Fruit fly (Drosophila melanogaster) whole organism, prepupa: Measurements from ENCODE around the gene PIG-F.

Experiments
- Blimp-1 ChIP-seq: fragments of 200-800 bp; sonication (Bioruptor generic); optimal IDR thresholded peaks from 3 replicates; lab custom pipeline; 2017; ENCODE audit warnings: missing biosample characterization, missing genetic modification characterization, mild to moderate bottlenecking, moderate library complexity, missing genetic modification reagents
- CG10669 ChIP-seq: fragments of 200-800 bp; sonication (Bioruptor generic); optimal IDR thresholded peaks from 3 replicates; lab custom pipeline; 2018; ENCODE audit warnings: missing biosample characterization, mild to moderate bottlenecking, missing genetic modification characterization, moderate library complexity
- CG11294 ChIP-seq: fragments of 200-800 bp; sonication (Bioruptor generic); IDR thresholded peaks from 2 replicates; pipeline ENCODE4 v1.3.6; 2022; ENCODE audit warnings: missing biosample characterization, missing genetic modification characterization
- CG11762 ChIP-seq: fragments of 200-800 bp; sonication (Bioruptor generic); optimal IDR thresholded peaks from 3 replicates; lab custom pipeline; 2016; ENCODE audit warnings: missing biosample characterization, missing genetic modification characterization; ENCODE audit not compliant: insufficient read depth
- CG11902 ChIP-seq: fragments of 200-800 bp; sonication (Bioruptor generic); optimal IDR thresholded peaks from 3 replicates; lab custom pipeline; 2016; ENCODE audit warnings: missing biosample characterization, missing genetic modification characterization
- CG15336 ChIP-seq: fragments of 200-800 bp; sonication (Bioruptor generic); IDR thresholded peaks from 2 replicates; pipeline ENCODE4 v1.3.6; 2022; ENCODE audit warnings: missing biosample characterization, missing genetic modification characterization
- CG1621 ChIP-seq: fragments of 200-800 bp; sonication (Bioruptor generic); optimal IDR thresholded peaks from 3 replicates; lab custom pipeline; 2018; ENCODE audit warnings: missing biosample characterization, mild to moderate bottlenecking, missing genetic modification characterization
- CG34406 ChIP-seq: fragments of 200-800 bp; sonication (Bioruptor generic); optimal IDR thresholded peaks from 3 replicates; lab custom pipeline; 2016; ENCODE audit warnings: missing biosample characterization, missing genetic modification characterization
- CG3919 ChIP-seq: fragments of 200-800 bp; sonication (Bioruptor generic); optimal IDR thresholded peaks from 3 replicates; lab custom pipeline; 2016; ENCODE audit warnings: missing biosample characterization, missing genetic modification characterization
- CG6163 ChIP-seq: fragments of 200-800 bp; sonication (Bioruptor generic); IDR thresholded peaks from 3 replicates; pipeline ENCODE4 v1.3.6; 2022; ENCODE audit warnings: missing biosample characterization, missing genetic modification characterization
- CG6792 ChIP-seq: fragments of 200-800 bp; sonication (Bioruptor generic); optimal IDR thresholded peaks from 3 replicates; lab custom pipeline; 2016; ENCODE audit warnings: missing biosample characterization, missing genetic modification characterization
- CG6808 ChIP-seq: fragments of 200-800 bp; sonication (Bioruptor generic); optimal IDR thresholded peaks from 3 replicates; lab custom pipeline; 2017; ENCODE audit warnings: missing biosample characterization, missing genetic modification characterization, mild to moderate bottlenecking, moderate library complexity, missing genetic modification reagents
- CG6854 ChIP-seq: fragments of 200-800 bp; sonication (Bioruptor generic); optimal IDR thresholded peaks from 2 replicates; lab custom pipeline; 2017; ENCODE audit warnings: missing biosample characterization, mild to moderate bottlenecking, missing genetic modification characterization
- CG8119 ChIP-seq: fragments of 200-800 bp; sonication (Bioruptor generic); IDR thresholded peaks from 3 replicates; pipeline ENCODE4 v1.3.6; 2022; ENCODE audit warnings: missing biosample characterization, missing genetic modification characterization
- CG8632 ChIP-seq: fragments of 200-800 bp; sonication (Bioruptor generic); optimal IDR thresholded peaks from 3 replicates; lab custom pipeline; 2016; ENCODE audit warnings: missing biosample characterization, missing genetic modification characterization
- Eip75B ChIP-seq: fragments of 200-800 bp; sonication (Bioruptor generic); optimal IDR thresholded peaks from 3 replicates; lab custom pipeline; 2016; ENCODE audit warnings: missing biosample characterization, missing genetic modification characterization
- Eip78C ChIP-seq: fragments of 200-800 bp; sonication (Bioruptor generic); peaks from one replicate; lab custom pipeline; 2016; ENCODE audit warnings: missing biosample characterization, missing genetic modification characterization
- Eip93F ChIP-seq: fragments of 200-800 bp; sonication (Bioruptor generic); optimal IDR thresholded peaks from 2 replicates; lab custom pipeline; 2016; ENCODE audit warnings: missing biosample characterization, mild to moderate bottlenecking, missing genetic modification characterization
- Ets21C ChIP-seq: fragments of 200-800 bp; sonication (Bioruptor generic); optimal IDR thresholded peaks from 3 replicates; lab custom pipeline; 2016; ENCODE audit warnings: missing biosample characterization, missing genetic modification characterization
- Ets96B ChIP-seq: fragments of 200-800 bp; optimal IDR thresholded peaks from 2 replicates; lab custom pipeline; 2019; ENCODE audit warnings: missing biosample characterization, mild to moderate bottlenecking, missing genetic modification characterization, moderate library complexity
- Gug ChIP-seq: fragments of 200-800 bp; sonication (Bioruptor generic); IDR thresholded peaks from 2 replicates; pipeline ENCODE4 v1.3.6; 2022; ENCODE audit warnings: missing biosample characterization, missing genetic modification characterization
- Hr38 ChIP-seq: sonication (Bioruptor generic); optimal IDR thresholded peaks from 2 replicates; lab custom pipeline; 2016; ENCODE audit warnings: missing biosample characterization, missing genetic modification characterization
- Hr4 ChIP-seq: fragments of 200-800 bp; sonication (Bioruptor generic); optimal IDR thresholded peaks from 3 replicates; lab custom pipeline; 2016; ENCODE audit warnings: missing biosample characterization, missing genetic modification characterization
- Met ChIP-seq: fragments of 200-800 bp; sonication (Bioruptor generic); optimal IDR thresholded peaks from 3 replicates; lab custom pipeline; 2016; ENCODE audit warnings: missing biosample characterization, missing genetic modification characterization
- OdsH ChIP-seq: fragments of 200-800 bp; sonication (Bioruptor generic); optimal IDR thresholded peaks from 3 replicates; lab custom pipeline; 2016; ENCODE audit warnings: missing biosample characterization, missing genetic modification characterization
- Smox ChIP-seq: fragments of 200-800 bp; sonication (Bioruptor generic); optimal IDR thresholded peaks from 3 replicates; lab custom pipeline; 2016; ENCODE audit warnings: missing biosample characterization, missing genetic modification characterization
- Sox14 ChIP-seq: fragments of 200-800 bp; sonication (Bioruptor generic); optimal IDR thresholded peaks from 3 replicates; lab custom pipeline; 2016; ENCODE audit warnings: missing biosample characterization, missing genetic modification characterization
- achi ChIP-seq: fragments of 200-800 bp; sonication (Bioruptor generic); optimal IDR thresholded peaks from 3 replicates; lab custom pipeline; 2016; ENCODE audit warnings: missing biosample characterization, missing genetic modification characterization
- acj6 ChIP-seq: fragments of 200-800 bp; sonication (Bioruptor generic); optimal IDR thresholded peaks from 3 replicates; lab custom pipeline; 2016; ENCODE audit warnings: missing biosample characterization, missing genetic modification characterization
- cyc ChIP-seq: fragments of 200-800 bp; sonication (Bioruptor generic); optimal IDR thresholded peaks from 3 replicates; lab custom pipeline; 2016; ENCODE audit warnings: missing biosample characterization, missing genetic modification characterization
- dac ChIP-seq: fragments of 200-800 bp; sonication (Bioruptor generic); optimal IDR thresholded peaks from 2 replicates; lab custom pipeline; 2017; ENCODE audit warnings: missing biosample characterization, mild to moderate bottlenecking, missing genetic modification characterization
- fd85E ChIP-seq: fragments of 200-800 bp; sonication (Bioruptor generic); optimal IDR thresholded peaks from 3 replicates; lab custom pipeline; 2016; ENCODE audit warnings: missing biosample characterization, missing genetic modification characterization
- fkh ChIP-seq: fragments of 200-800 bp; sonication (Bioruptor generic); optimal IDR thresholded peaks from 3 replicates; lab custom pipeline; 2017; ENCODE audit warnings: missing biosample characterization, mild to moderate bottlenecking, missing genetic modification characterization, moderate library complexity
- net ChIP-seq: fragments of 200-800 bp; sonication (Bioruptor generic); optimal IDR thresholded peaks from 3 replicates; lab custom pipeline; 2016; ENCODE audit warnings: missing biosample characterization, missing genetic modification characterization
- pdm3 ChIP-seq: fragments of 200-800 bp; sonication (Bioruptor generic); optimal IDR thresholded peaks from 3 replicates; lab custom pipeline; 2016; ENCODE audit warnings: missing biosample characterization, missing genetic modification characterization
- spab ChIP-seq: fragments of 200-800 bp; sonication (Bioruptor generic); optimal IDR thresholded peaks from 2 replicates; lab custom pipeline; 2017; ENCODE audit warnings: missing biosample characterization, mild to moderate bottlenecking, missing genetic modification characterization, missing genetic modification reagents
- ss ChIP-seq, 2 experiments: fragments of 200-800 bp; sonication (Bioruptor generic); optimal IDR thresholded peaks; 2 replicates in 1 of 2; 3 replicates in 1 of 2; lab custom pipeline; 2017 to 2018; ENCODE audit warnings: mild to moderate bottlenecking in 2 of 2, missing biosample characterization in 2 of 2, missing genetic modification characterization in 2 of 2, moderate library complexity in 1 of 2
- topi ChIP-seq: fragments of 200-800 bp; sonication (Bioruptor generic); optimal IDR thresholded peaks from 3 replicates; lab custom pipeline; 2016; ENCODE audit warnings: missing biosample characterization, missing genetic modification characterization
- vri ChIP-seq: fragments of 200-800 bp; sonication (Bioruptor generic); optimal IDR thresholded peaks from 3 replicates; lab custom pipeline; 2016; ENCODE audit warnings: missing biosample characterization, mild to moderate bottlenecking, missing genetic modification characterization

Gene PIG-F

dm6 chr3L:19650588-19650987, 38.3 kb downstream of the PIG-F start (continued):
- peak; percentile 32 for TF ChIP-seq CG11762 (GFP tag; lab: Kevin White, UChicago)
- peak; percentile 36 for TF ChIP-seq CG3919 (GFP tag; lab: Kevin White, UChicago)
- peak; percentile 39 for TF ChIP-seq dac (GFP tag; lab: Kevin White, UChicago)
- TF ChIP-seq CG11294 (GFP tag; lab: Robert Waterston, UW), result no peak; the same call in 1 of the 2 replicates
- peak; percentile 56; the same call in 1 of the 2 replicates for TF ChIP-seq CG15336 (GFP tag; lab: Robert Waterston, UW)
- TF ChIP-seq Hr38, result no peak
- peak; percentile 28 for TF ChIP-seq CG6792 (GFP tag; lab: Kevin White, UChicago)
- TF ChIP-seq CG6163 (GFP tag; lab: Robert Waterston, UW), result peak; percentile 95
- TF ChIP-seq Met, result no peak
- peak; percentile 62 for TF ChIP-seq spab (GFP tag; lab: Kevin White, UChicago)
- peak; percentile 77 for TF ChIP-seq net (GFP tag; lab: Kevin White, UChicago)
- TF ChIP-seq Sox14 (GFP tag; lab: Kevin White, UChicago), result no peak
- no peak for TF ChIP-seq Hr4 (GFP tag; lab: Kevin White, UChicago)
- peak; percentile 45 for TF ChIP-seq CG34406 (GFP tag; lab: Kevin White, UChicago)
- TF ChIP-seq cyc (GFP tag; lab: Kevin White, UChicago), result no peak
- peak; percentile 4 for TF ChIP-seq Eip75B (GFP tag; lab: Kevin White, UChicago)
- no peak for TF ChIP-seq achi (GFP tag; lab: Kevin White, UChicago)
- peak; percentile 58 for TF ChIP-seq CG6808 (GFP tag; lab: Kevin White, UChicago)
- peak; percentile 62 for TF ChIP-seq CG1621 (tag; lab: Kevin White, UChicago)
- TF ChIP-seq CG6854 (GFP tag; lab: Kevin White, UChicago), result peak; percentile 67
- TF ChIP-seq CG11902 (GFP tag; lab: Kevin White, UChicago), result no peak
- peak; percentile 19 for TF ChIP-seq Smox (GFP tag; lab: Kevin White, UChicago)
- peak; percentile 59 for TF ChIP-seq pdm3 (GFP tag; lab: Kevin White, UChicago)
- TF ChIP-seq acj6 (GFP tag; lab: Kevin White, UChicago), result peak; percentile 33
- peak; percentile 26 for TF ChIP-seq CG8632 (GFP tag; lab: Kevin White, UChicago)
- peak; percentile 35 for TF ChIP-seq OdsH (GFP tag; lab: Kevin White, UChicago)
- TF ChIP-seq Gug (GFP tag; lab: Robert Waterston, UW), result peak; percentile 63; the same call in 1 of the 2 replicates

- no peak for TF ChIP-seq Eip75B (GFP tag; lab: Kevin White, UChicago)
These were observed 41.2 kb downstream of the PIG-F start for dm6 chr3L:19653470-19653869.

- TF ChIP-seq Ets96B (tag; lab: Kevin White, UChicago) (no peak), CG11762 (GFP tag; lab: Kevin White, UChicago) (no peak), CG10669 (GFP tag; lab: Kevin White, UChicago) (no peak), Eip93F (GFP tag; lab: Kevin White, UChicago) (no peak), ss (GFP tag; optimal IDR thresholded peaks at IDR 0.05; lab: Kevin White, UChicago) (no peak), Eip78C (GFP tag; lab: Kevin White, UChicago) (peak; percentile 47), vri (no peak), CG8119 (GFP tag; lab: Robert Waterston, UW) (0 out of 3 replicates have a peak, but pooled peaks have one; percentile 21), Ets21C (no peak), acj6 (GFP tag; lab: Kevin White, UChicago) (no peak), Met (no peak), fkh (GFP tag; lab: Kevin White, UChicago) (peak; percentile 77), Blimp-1 (GFP tag; lab: Kevin White, UChicago) (no peak), Hr4 (GFP tag; lab: Kevin White, UChicago) (peak; percentile 19), CG3919 (GFP tag; lab: Kevin White, UChicago) (no peak), topi (GFP tag; lab: Kevin White, UChicago) (no peak), Smox (GFP tag; lab: Kevin White, UChicago) (no peak), fd85E (GFP tag; lab: Kevin White, UChicago) (no peak), pdm3 (GFP tag; lab: Kevin White, UChicago) (no peak), Gug (GFP tag; lab: Robert Waterston, UW) (no peak)
These were observed 43.7 kb downstream of the PIG-F start for dm6 chr3L:19655923-19656322.
